Fruit fly (Drosophila melanogaster) whole organism, wandering third instar larva: ENCODE data around the gene CG14237.
A peak's percentile ranks its signal among the peaks of the same experiment; 100 is the strongest.

Experiments
- Abd-B ChIP-seq: fragments of >200 bp; optimal IDR thresholded peaks from 2 replicates; lab custom pipeline; 2017; ENCODE audit warnings: missing biosample characterization, missing genetic modification characterization
- CG9705 ChIP-seq: fragments of 200-800 bp; sonication (Bioruptor generic); optimal IDR thresholded peaks from 2 replicates; lab custom pipeline; 2018; ENCODE audit warnings: missing biosample characterization, mild to moderate bottlenecking, missing genetic modification characterization
- CrebA ChIP-seq: fragments of 200-800 bp; sonication (Bioruptor generic); optimal IDR thresholded peaks from 2 replicates; lab custom pipeline; 2016; ENCODE audit warnings: missing biosample characterization, mild to moderate bottlenecking, missing genetic modification characterization, borderline replicate concordance
- Dfd ChIP-seq: fragments of >200 bp; optimal IDR thresholded peaks from 2 replicates; lab custom pipeline; 2017; ENCODE audit warnings: missing biosample characterization, missing genetic modification characterization
- Dif ChIP-seq: fragments of 200-275, 200-300 bp; sonication (Bioruptor generic); optimal IDR thresholded peaks from 2 replicates; lab custom pipeline; 2018; ENCODE audit warnings: missing biosample characterization, missing genetic modification characterization; ENCODE audit not compliant: partially characterized antibody
- GATAd ChIP-seq: sonication (Bioruptor generic); optimal IDR thresholded peaks from 2 replicates; lab custom pipeline; 2016; ENCODE audit warnings: missing biosample characterization, missing genetic modification characterization
- HLH106 ChIP-seq: fragments of 200-800 bp; optimal IDR thresholded peaks from 3 replicates; lab custom pipeline; 2019; ENCODE audit warnings: missing biosample characterization, mild to moderate bottlenecking, missing genetic modification characterization, moderate library complexity
- Hnf4 ChIP-seq: fragments of 200-800 bp; sonication (Bioruptor generic); optimal IDR thresholded peaks from 2 replicates; lab custom pipeline; 2016; ENCODE audit warnings: missing biosample characterization, mild to moderate bottlenecking, missing genetic modification characterization
- Hr78 ChIP-seq: fragments of >200 bp; optimal IDR thresholded peaks from 2 replicates; lab custom pipeline; 2017; ENCODE audit warnings: missing biosample characterization, missing genetic modification characterization
- Hr83 ChIP-seq: fragments of 200-300 bp; sonication (Bioruptor generic); optimal IDR thresholded peaks from 2 replicates; lab custom pipeline; 2016; ENCODE audit warnings: missing biosample characterization, mild to moderate bottlenecking, missing genetic modification characterization, moderate library complexity; ENCODE audit not compliant: poor library complexity, severe bottlenecking
- Jra ChIP-seq: sonication (Bioruptor generic); optimal IDR thresholded peaks from 2 replicates; lab custom pipeline; 2016; ENCODE audit warnings: missing biosample characterization, missing genetic modification characterization
- Mio ChIP-seq: sonication (Bioruptor generic); optimal IDR thresholded peaks from 2 replicates; lab custom pipeline; 2016; ENCODE audit warnings: missing biosample characterization, missing genetic modification characterization
- Myc ChIP-seq: fragments of >200 bp; optimal IDR thresholded peaks from 2 replicates; lab custom pipeline; 2017
- OdsH ChIP-seq: fragments of 200-800 bp; sonication (Bioruptor generic); optimal IDR thresholded peaks from 2 replicates; lab custom pipeline; 2016; ENCODE audit warnings: missing biosample characterization, mild to moderate bottlenecking, missing genetic modification characterization
- Rel ChIP-seq, 2 experiments: fragments of 200-800 bp; sonication (Bioruptor generic) in 1 of 2; optimal IDR thresholded peaks; 2 replicates in 1 of 2; 3 replicates in 1 of 2; lab custom pipeline; 2016 to 2019; ENCODE audit warnings: mild to moderate bottlenecking in 2 of 2, missing biosample characterization in 2 of 2, missing genetic modification characterization in 2 of 2, moderate library complexity in 1 of 2
- Sp1 ChIP-seq: fragments of 200-800 bp; sonication (Bioruptor generic); optimal IDR thresholded peaks from 3 replicates; lab custom pipeline; 2019; ENCODE audit warnings: missing biosample characterization, mild to moderate bottlenecking, missing genetic modification characterization, moderate library complexity
- Vsx2 ChIP-seq: fragments of 200-300, 225-300 bp; sonication (Bioruptor generic); optimal IDR thresholded peaks from 2 replicates; lab custom pipeline; 2018; ENCODE audit warnings: missing biosample characterization, missing genetic modification characterization; ENCODE audit not compliant: partially characterized antibody
- br ChIP-seq: fragments of 200-800 bp; sonication (Bioruptor generic); optimal IDR thresholded peaks from 2 replicates; lab custom pipeline; 2016; ENCODE audit warnings: missing biosample characterization, missing genetic modification characterization
- brk ChIP-seq: fragments of 200-800 bp; sonication (Bioruptor generic); optimal IDR thresholded peaks from 2 replicates; lab custom pipeline; 2016; ENCODE audit warnings: missing biosample characterization, mild to moderate bottlenecking, missing genetic modification characterization
- dl ChIP-seq, 2 experiments: fragments of 175-275, 200-275 bp in 1 of 2; fragments of 200-275 bp in 1 of 2; sonication (Bioruptor generic); optimal IDR thresholded peaks; lab custom pipeline; 2018; ENCODE audit warnings: mild to moderate bottlenecking in 2 of 2, missing biosample characterization in 2 of 2, missing genetic modification characterization in 2 of 2, moderate library complexity in 2 of 2; ENCODE audit not compliant: partially characterized antibody in 2 of 2, insufficient read depth in 1 of 2
- dmrt93B ChIP-seq: fragments of 200-800 bp; sonication (Bioruptor generic); optimal IDR thresholded peaks from 2 replicates; lab custom pipeline; 2018; ENCODE audit warnings: missing biosample characterization, mild to moderate bottlenecking, missing genetic modification characterization
- dsf ChIP-seq: sonication (Bioruptor generic); optimal IDR thresholded peaks from 2 replicates; lab custom pipeline; 2016; ENCODE audit warnings: missing biosample characterization, missing genetic modification characterization, borderline replicate concordance
- ey ChIP-seq: fragments of 200-800 bp; sonication (Bioruptor generic); optimal IDR thresholded peaks from 2 replicates; lab custom pipeline; 2016; ENCODE audit warnings: missing biosample characterization, missing genetic modification characterization
- foxo ChIP-seq, 2 experiments: fragments of 200-800 bp; sonication (Bioruptor generic); optimal IDR thresholded peaks; 2 replicates in 1 of 2; 3 replicates in 1 of 2; lab custom pipeline; 2016 to 2017; ENCODE audit warnings: missing biosample characterization in 2 of 2, missing genetic modification characterization in 2 of 2
- fru ChIP-seq: fragments of 200-800 bp; sonication (Bioruptor generic); optimal IDR thresholded peaks from 3 replicates; lab custom pipeline; 2016; ENCODE audit warnings: missing biosample characterization, mild to moderate bottlenecking, missing genetic modification characterization
- h ChIP-seq: fragments of 200-800 bp; sonication (Bioruptor generic); optimal IDR thresholded peaks from 3 replicates; lab custom pipeline; 2016; ENCODE audit warnings: missing biosample characterization, mild to moderate bottlenecking, missing genetic modification characterization
- jim ChIP-seq: fragments of 175-275, 200-325 bp; sonication (Bioruptor generic); optimal IDR thresholded peaks from 2 replicates; lab custom pipeline; 2016; ENCODE audit warnings: missing biosample characterization, mild to moderate bottlenecking, missing genetic modification characterization
- pan ChIP-seq: fragments of >200 bp; optimal IDR thresholded peaks from 2 replicates; lab custom pipeline; 2017
- psq ChIP-seq: fragments of 200-800 bp; sonication (Bioruptor generic); optimal IDR thresholded peaks from 3 replicates; lab custom pipeline; 2017; ENCODE audit warnings: missing biosample characterization, mild to moderate bottlenecking, missing genetic modification characterization, moderate library complexity
- rgr ChIP-seq: fragments of 200-800 bp; sonication (Bioruptor generic); optimal IDR thresholded peaks from 3 replicates; lab custom pipeline; 2016; ENCODE audit warnings: missing biosample characterization, mild to moderate bottlenecking, missing genetic modification characterization
- sage ChIP-seq: fragments of 200-800 bp; sonication (Bioruptor generic); optimal IDR thresholded peaks from 2 replicates; lab custom pipeline; 2016; ENCODE audit warnings: missing biosample characterization, mild to moderate bottlenecking, missing genetic modification characterization
- sv ChIP-seq: fragments of 200-800 bp; sonication (Bioruptor generic); optimal IDR thresholded peaks from 3 replicates; lab custom pipeline; 2016; ENCODE audit warnings: missing biosample characterization, missing genetic modification characterization
- tai ChIP-seq: sonication (Bioruptor generic); optimal IDR thresholded peaks from 2 replicates; lab custom pipeline; 2016; ENCODE audit warnings: missing biosample characterization, missing genetic modification characterization
- usp ChIP-seq: fragments of >200 bp; optimal IDR thresholded peaks from 2 replicates; lab custom pipeline; 2017; ENCODE audit warnings: missing biosample characterization, missing genetic modification characterization
- woc ChIP-seq: sonication (Bioruptor generic); optimal IDR thresholded peaks from 2 replicates; lab custom pipeline; 2016; ENCODE audit warnings: missing biosample characterization, mild to moderate bottlenecking, missing genetic modification characterization

CG14237 gene

DNA sequence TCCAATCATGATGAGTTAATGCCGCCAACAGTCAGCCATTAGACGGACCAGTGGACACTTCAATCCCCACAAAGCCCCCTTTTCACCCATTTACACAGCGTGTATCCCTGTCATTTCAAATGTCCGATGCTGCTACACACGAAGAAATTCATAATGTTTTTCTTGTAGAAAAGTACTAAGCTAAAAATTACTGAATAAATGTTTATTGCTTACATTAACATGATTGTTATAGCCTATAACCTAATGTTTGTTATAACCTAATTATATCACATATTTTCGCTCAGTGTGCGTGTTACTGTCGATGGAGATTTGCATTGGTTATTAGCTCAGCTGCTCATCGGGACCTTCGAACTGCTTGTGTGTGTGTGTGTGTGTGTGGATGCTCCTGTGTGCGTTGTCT lies 20.1 kb upstream of the CG14237 start:
- no peak for TF ChIP-seq dmrt93B (GFP tag; lab: Kevin White, UChicago)
- TF ChIP-seq usp, result no peak
- no peak for TF ChIP-seq Myc (lab: Kevin White, UChicago)
- no peak for TF ChIP-seq sage (GFP tag; lab: Kevin White, UChicago)
- TF ChIP-seq br (GFP tag; lab: Kevin White, UChicago), result peak; percentile 29
- TF ChIP-seq rgr (GFP tag; lab: Kevin White, UChicago), result peak; percentile 61
- TF ChIP-seq sv (GFP tag; lab: Kevin White, UChicago), result peak; percentile 1
- peak; percentile 60 for TF ChIP-seq HLH106 (tag; lab: Kevin White, UChicago)
- no peak for TF ChIP-seq GATAd (GFP tag; lab: Kevin White, UChicago)
- peak; percentile 70 for TF ChIP-seq fru (GFP tag; lab: Kevin White, UChicago)
- TF ChIP-seq CG9705, result no peak
- TF ChIP-seq woc, result no peak
- TF ChIP-seq jim (GFP tag; lab: Kevin White, UChicago), result no peak
- no peak for TF ChIP-seq Jra (GFP tag; lab: Kevin White, UChicago)
- TF ChIP-seq pan (lab: Kevin White, UChicago), result no peak
- no peak for TF ChIP-seq tai
- no peak for TF ChIP-seq Vsx2
- TF ChIP-seq psq (GFP tag; lab: Kevin White, UChicago), result no peak
- peak; percentile 68 for TF ChIP-seq h (GFP tag; lab: Kevin White, UChicago)
- TF ChIP-seq OdsH (GFP tag; lab: Kevin White, UChicago), result peak; percentile 59
- no peak for TF ChIP-seq Abd-B
- TF ChIP-seq Sp1 (GFP tag; lab: Kevin White, UChicago), result peak; percentile 33
- TF ChIP-seq Hr83 (GFP tag; lab: Kevin White, UChicago), result no peak
- peak in 1 of 2 experiments; percentile 63 for TF ChIP-seq foxo (GFP tag; optimal IDR thresholded peaks at IDR 0.05; lab: Kevin White, UChicago)
- TF ChIP-seq Dif (GFP tag; lab: Kevin White, UChicago), result no peak
- peak; percentile 60 for TF ChIP-seq ey (GFP tag; lab: Kevin White, UChicago)
- TF ChIP-seq brk (GFP tag; lab: Kevin White, UChicago), result peak; percentile 45
- no peak for TF ChIP-seq Dfd
- peak; percentile 45 for TF ChIP-seq Hnf4 (GFP tag; lab: Kevin White, UChicago)

DNA sequence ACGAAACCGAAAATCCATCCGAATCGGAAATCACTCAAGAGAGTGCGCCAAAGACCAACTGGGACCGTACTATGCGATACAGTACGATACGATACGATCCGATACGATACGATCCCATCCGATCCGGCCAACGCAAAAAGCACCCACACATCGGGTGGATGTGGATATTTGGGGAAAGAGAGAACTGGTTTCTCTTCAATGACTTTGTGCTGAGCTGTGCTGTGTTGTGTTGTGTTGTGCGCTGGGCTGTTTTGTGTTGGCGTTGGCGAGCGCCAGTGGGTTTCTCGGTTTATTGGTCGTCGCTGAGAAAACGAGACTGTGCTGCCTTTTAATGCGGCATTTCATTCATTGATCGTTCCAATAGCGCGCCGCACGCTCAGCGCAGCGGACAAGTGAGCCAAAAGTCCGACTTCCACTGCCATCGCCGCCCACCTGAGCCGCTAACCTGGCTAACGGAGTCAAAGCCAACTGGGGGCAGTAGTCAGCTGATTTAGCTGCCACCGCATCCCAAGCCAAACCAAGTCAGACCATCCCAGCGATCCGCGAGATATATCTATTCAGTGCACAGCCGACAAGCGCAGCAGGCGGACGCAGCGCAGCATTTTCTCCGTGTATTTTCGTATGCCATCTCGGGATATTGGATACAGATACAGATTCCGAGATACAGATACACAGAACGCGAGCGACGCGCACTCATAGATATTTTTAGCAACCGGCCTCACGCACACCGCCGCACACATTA lies 16.1 kb upstream of the CG14237 start, which contains the start of gene tx:
Gene tx, plus strand, starts transcription at position 324 of the 742 bp plus-strand sequence.
- no peak for TF ChIP-seq Jra (GFP tag; lab: Kevin White, UChicago)
- TF ChIP-seq Rel (GFP tag; optimal IDR thresholded peaks at IDR 0.05; lab: Kevin White, UChicago), result no peak
- no peak for TF ChIP-seq Rel (tag; optimal IDR thresholded peaks at IDR 0.05; lab: Kevin White, UChicago)
- TF ChIP-seq Dif (GFP tag; lab: Kevin White, UChicago), result peak; percentile 82
- TF ChIP-seq CrebA (GFP tag; lab: Kevin White, UChicago), result no peak
- TF ChIP-seq h (GFP tag; lab: Kevin White, UChicago), result no peak
- TF ChIP-seq pan (lab: Kevin White, UChicago), result no peak
- no peak for TF ChIP-seq GATAd (GFP tag; lab: Kevin White, UChicago)
- no peak for TF ChIP-seq Mio (GFP tag; lab: Kevin White, UChicago)
- TF ChIP-seq psq (GFP tag; lab: Kevin White, UChicago), result no peak
- no peak for TF ChIP-seq Hr83 (GFP tag; lab: Kevin White, UChicago)
- TF ChIP-seq dmrt93B (GFP tag; lab: Kevin White, UChicago), result no peak
- peak; percentile 72 for TF ChIP-seq Vsx2
- no peak for TF ChIP-seq dsf
- no peak for TF ChIP-seq Sp1 (GFP tag; lab: Kevin White, UChicago)
- TF ChIP-seq Hr78, result no peak
- peak in 1 of 2 experiments; percentile 45 for TF ChIP-seq dl (GFP tag; optimal IDR thresholded peaks at IDR 0.05; lab: Kevin White, UChicago; ENCODE audit: insufficient read depth in 1 of 2, partially characterized antibody in 2 of 2)
- peak; percentile 9 for TF ChIP-seq brk (GFP tag; lab: Kevin White, UChicago)
